Worm (Caenorhabditis elegans) whole organism, early embryonic: ENCODE results near the gene ceh-37.

Experiments
- B0310.2 ChIP-seq: sonication (generic microtip); optimal IDR thresholded peaks from 2 replicates; lab custom pipeline; 2016; ENCODE audit warnings: mild to moderate bottlenecking, missing genetic modification characterization, missing compliant biosample characterization
- F13C5.2 ChIP-seq: sonication (generic microtip); optimal IDR thresholded peaks from 2 replicates; lab custom pipeline; 2017; ENCODE audit warnings: mild to moderate bottlenecking, missing genetic modification characterization, inconsistent platforms, missing compliant biosample characterization
- aly-1 ChIP-seq: sonication (generic microtip); optimal IDR thresholded peaks from 2 replicates; lab custom pipeline; 2016; ENCODE audit warnings: missing genetic modification characterization, missing compliant biosample characterization
- ama-1 ChIP-seq: fragments of 150-350 bp; optimal IDR thresholded peaks from 2 replicates; lab custom pipeline; 2014
- ceh-13 ChIP-seq: fragments of 200-800 bp; sonication (Bioruptor generic); optimal IDR thresholded peaks from 2 replicates; lab custom pipeline; 2018; ENCODE audit warnings: mild to moderate bottlenecking, missing genetic modification characterization, missing compliant biosample characterization
- ceh-36 ChIP-seq: sonication (generic microtip); optimal IDR thresholded peaks from 2 replicates; lab custom pipeline; 2016; ENCODE audit warnings: missing genetic modification characterization, inconsistent platforms, missing compliant biosample characterization
- ets-7 ChIP-seq: sonication (generic microtip); optimal IDR thresholded peaks from 2 replicates; lab custom pipeline; 2016; ENCODE audit warnings: missing genotype, missing genetic modification characterization, missing compliant biosample characterization
- flt-1 ChIP-seq: fragments of 200-800 bp; sonication (Bioruptor generic); IDR thresholded peaks from 2 replicates; pipeline ENCODE4 v1.3.6; 2022; ENCODE audit warnings: missing genetic modification characterization, missing compliant biosample characterization
- hmbx-1 ChIP-seq: sonication (generic microtip); optimal IDR thresholded peaks from 2 replicates; lab custom pipeline; 2016; ENCODE audit warnings: mild to moderate bottlenecking, missing genetic modification characterization, missing compliant biosample characterization
- hmg-4 ChIP-seq: fragments of 200-800 bp; sonication (Bioruptor generic); optimal IDR thresholded peaks from 2 replicates; lab custom pipeline; 2018; ENCODE audit warnings: mild to moderate bottlenecking, missing genetic modification characterization, missing compliant biosample characterization
- hnd-1 ChIP-seq: sonication (generic microtip); optimal IDR thresholded peaks from 2 replicates; lab custom pipeline; 2016; ENCODE audit warnings: missing genetic modification characterization, missing compliant biosample characterization
- pes-1 ChIP-seq: fragments of 200-800 bp; sonication (Bioruptor generic); IDR thresholded peaks from 2 replicates; pipeline ENCODE4 v1.3.6; 2022; ENCODE audit warnings: missing genetic modification reagents, missing genetic modification characterization, missing compliant biosample characterization
- scrt-1 ChIP-seq: fragments of 200-800 bp; sonication (Bioruptor generic); IDR thresholded peaks from 2 replicates; pipeline ENCODE4 v1.3.6; 2022; ENCODE audit warnings: missing genetic modification characterization, missing compliant biosample characterization
- sea-1 ChIP-seq: fragments of 200-800 bp; sonication (Bioruptor generic); conservative IDR thresholded peaks from 2 replicates; pipeline ENCODE4 v1.3.6; 2022; ENCODE audit warnings: missing genetic modification characterization, missing compliant biosample characterization
- tbx-11 ChIP-seq: fragments of 200-800 bp; sonication (Bioruptor generic); IDR thresholded peaks from 2 replicates; pipeline ENCODE4 v1.3.6; 2022; ENCODE audit warnings: missing genetic modification characterization, missing compliant biosample characterization
- tbx-37 ChIP-seq: fragments of 200-800 bp; sonication (Bioruptor generic); conservative IDR thresholded peaks from 2 replicates; pipeline ENCODE4 v1.3.6; 2022; ENCODE audit warnings: missing genetic modification reagents, missing genetic modification characterization, missing compliant biosample characterization
- tra-4 ChIP-seq: sonication (generic microtip); optimal IDR thresholded peaks from 2 replicates; lab custom pipeline; 2017; ENCODE audit warnings: missing genetic modification characterization, missing compliant biosample characterization

ceh-37 gene

DNA sequence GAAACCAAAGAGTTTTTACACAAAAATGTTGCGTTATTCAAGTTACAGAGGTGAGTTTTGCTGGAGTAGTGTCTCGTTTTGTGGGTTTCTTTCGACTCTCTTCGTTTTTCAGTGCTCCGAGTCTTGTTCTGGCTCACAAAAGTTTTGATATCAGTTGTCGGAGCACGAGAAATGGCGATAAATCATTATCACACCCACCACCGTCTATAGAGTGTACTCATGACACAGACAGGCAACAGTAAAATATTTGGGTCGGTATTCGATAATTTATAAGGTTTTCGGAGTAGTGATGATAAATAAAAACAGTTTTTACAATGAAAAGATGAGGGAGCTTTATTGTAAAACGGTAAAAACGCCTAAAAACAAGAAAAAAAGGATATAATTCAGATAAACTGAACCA, at the start of gene ceh-37:
ceh-37 (minus strand) TSS at position 59 of the 400 bp plus-strand sequence.
- no peak for TF ChIP-seq scrt-1 (GFP tag; lab: Robert Waterston, UW)
- TF ChIP-seq hmbx-1 (tag; lab: Kevin White, UChicago), result no peak
- no peak for TF ChIP-seq sea-1 (GFP tag; lab: Robert Waterston, UW)
- TF ChIP-seq hmg-4 (GFP tag; lab: Kevin White, UChicago), result no peak
- TF ChIP-seq ceh-13 (GFP tag; lab: Kevin White, UChicago), result no peak
- TF ChIP-seq tra-4, result no peak
- no peak for TF ChIP-seq flt-1 (GFP tag; lab: Robert Waterston, UW)
- no peak for TF ChIP-seq B0310.2
- no peak for TF ChIP-seq tbx-37 (GFP tag; lab: Robert Waterston, UW)
- TF ChIP-seq F13C5.2 (tag; lab: Kevin White, UChicago), result no peak

DNA sequence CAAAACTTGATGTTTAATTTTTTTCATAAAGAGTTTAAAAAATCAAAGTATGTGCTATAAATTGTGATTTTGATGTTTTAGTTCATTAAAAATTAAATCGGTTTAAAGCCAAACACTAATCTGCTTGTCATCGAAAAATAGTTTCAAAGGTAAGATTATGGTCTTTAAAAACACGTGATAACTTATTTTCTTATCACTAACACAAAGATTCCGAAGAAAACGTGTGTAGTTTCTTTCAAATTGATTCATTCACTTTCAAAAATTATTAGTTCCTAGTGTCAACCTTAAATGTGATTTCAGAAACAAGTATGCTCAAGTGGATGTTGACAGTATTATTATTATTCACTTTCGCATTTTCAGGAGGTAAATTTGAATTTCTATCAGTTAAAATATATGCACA, 48.2 kb upstream of the ceh-37 start, which contains the start of gene E02H4.7:
E02H4.7 (plus strand) TSS at position 301 of the 400 bp plus-strand sequence.
- TF ChIP-seq hnd-1 (no peak), ceh-36 (no peak), F13C5.2 (tag; lab: Kevin White, UChicago) (no peak), ceh-13 (GFP tag; lab: Kevin White, UChicago) (no peak), ama-1 (no peak), aly-1 (tag; lab: Kevin White, UChicago) (no peak), tra-4 (no peak), B0310.2 (no peak)

DNA sequence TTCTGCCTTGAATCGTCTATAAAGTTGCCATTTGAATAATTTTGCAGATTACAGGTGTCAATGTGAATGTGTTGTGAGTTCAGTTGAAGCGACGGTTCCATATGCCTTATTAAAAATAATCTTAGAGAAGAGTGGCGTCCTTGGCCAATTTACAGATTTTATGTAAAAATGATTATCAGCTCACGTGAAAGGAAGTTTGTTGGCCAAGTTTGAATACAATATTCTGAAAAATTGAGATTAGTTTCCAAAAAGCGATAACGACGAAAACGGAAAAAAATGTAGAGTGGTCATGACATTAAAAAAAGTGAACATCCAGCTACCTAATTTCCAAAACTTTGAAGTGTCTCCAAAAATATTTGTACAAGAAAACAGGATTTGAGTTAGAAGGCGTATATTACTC, 47.2 kb upstream of the ceh-37 start, which contains the start of gene E02H4.5:
E02H4.5 (minus strand) TSS at position 101 of the 400 bp plus-strand sequence.
- no peak for TF ChIP-seq aly-1 (tag; lab: Kevin White, UChicago)
- no peak for TF ChIP-seq hmg-4 (GFP tag; lab: Kevin White, UChicago)
- TF ChIP-seq F13C5.2 (tag; lab: Kevin White, UChicago), result no peak
- TF ChIP-seq tbx-37 (GFP tag; lab: Robert Waterston, UW), result no peak
- TF ChIP-seq ceh-36, result no peak
- TF ChIP-seq flt-1 (GFP tag; lab: Robert Waterston, UW), result no peak
- TF ChIP-seq ets-7 (tag; lab: Kevin White, UChicago), result no peak
- TF ChIP-seq tra-4, result no peak
- no peak for TF ChIP-seq pes-1 (GFP tag; lab: Robert Waterston, UW)
- no peak for TF ChIP-seq sea-1 (GFP tag; lab: Robert Waterston, UW)
- no peak for TF ChIP-seq tbx-11 (GFP tag; lab: Robert Waterston, UW)
- TF ChIP-seq scrt-1 (GFP tag; lab: Robert Waterston, UW), result no peak
- no peak for TF ChIP-seq B0310.2
- TF ChIP-seq hnd-1, result no peak
- TF ChIP-seq ceh-13 (GFP tag; lab: Kevin White, UChicago), result no peak
- no peak for TF ChIP-seq hmbx-1 (tag; lab: Kevin White, UChicago)
- no peak for TF ChIP-seq ama-1

DNA sequence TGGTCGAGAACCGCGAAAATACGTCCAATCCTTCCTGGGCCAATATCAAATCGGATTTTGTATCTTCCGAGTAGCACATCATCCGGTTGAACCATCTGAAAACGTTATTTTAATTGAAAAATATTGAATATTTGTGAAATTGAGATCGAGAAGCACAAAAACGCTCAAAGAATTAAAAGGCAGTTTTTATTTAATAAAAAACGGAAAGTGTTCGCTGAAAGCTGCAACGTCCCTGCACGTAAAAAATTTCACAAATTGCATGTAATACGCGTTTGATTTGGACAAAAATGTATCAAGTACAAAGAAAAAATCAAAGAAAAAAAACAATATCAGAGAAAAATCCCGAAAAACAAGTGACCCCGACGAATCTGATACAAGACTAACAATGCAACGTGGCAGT, 44.2 kb upstream of the ceh-37 start, which contains the start of gene E02H4.6:
E02H4.6 (minus strand) TSS at position 101 of the 400 bp plus-strand sequence.
- no peak for TF ChIP-seq aly-1 (tag; lab: Kevin White, UChicago)
- no peak for TF ChIP-seq tbx-37 (GFP tag; lab: Robert Waterston, UW)
- no peak for TF ChIP-seq B0310.2
- no peak for TF ChIP-seq flt-1 (GFP tag; lab: Robert Waterston, UW)
- TF ChIP-seq ceh-13 (GFP tag; lab: Kevin White, UChicago), result no peak
- TF ChIP-seq tbx-11 (GFP tag; lab: Robert Waterston, UW), result no peak
- TF ChIP-seq sea-1 (GFP tag; lab: Robert Waterston, UW), result no peak
- TF ChIP-seq hmbx-1 (tag; lab: Kevin White, UChicago), result no peak
- TF ChIP-seq ets-7 (tag; lab: Kevin White, UChicago), result no peak
- no peak for TF ChIP-seq hnd-1
- TF ChIP-seq hmg-4 (GFP tag; lab: Kevin White, UChicago), result no peak
- TF ChIP-seq scrt-1 (GFP tag; lab: Robert Waterston, UW), result no peak
- no peak for TF ChIP-seq F13C5.2 (tag; lab: Kevin White, UChicago)
- TF ChIP-seq pes-1 (GFP tag; lab: Robert Waterston, UW), result no peak
- TF ChIP-seq tra-4, result no peak
- TF ChIP-seq ceh-36, result no peak
- no peak for TF ChIP-seq ama-1

DNA sequence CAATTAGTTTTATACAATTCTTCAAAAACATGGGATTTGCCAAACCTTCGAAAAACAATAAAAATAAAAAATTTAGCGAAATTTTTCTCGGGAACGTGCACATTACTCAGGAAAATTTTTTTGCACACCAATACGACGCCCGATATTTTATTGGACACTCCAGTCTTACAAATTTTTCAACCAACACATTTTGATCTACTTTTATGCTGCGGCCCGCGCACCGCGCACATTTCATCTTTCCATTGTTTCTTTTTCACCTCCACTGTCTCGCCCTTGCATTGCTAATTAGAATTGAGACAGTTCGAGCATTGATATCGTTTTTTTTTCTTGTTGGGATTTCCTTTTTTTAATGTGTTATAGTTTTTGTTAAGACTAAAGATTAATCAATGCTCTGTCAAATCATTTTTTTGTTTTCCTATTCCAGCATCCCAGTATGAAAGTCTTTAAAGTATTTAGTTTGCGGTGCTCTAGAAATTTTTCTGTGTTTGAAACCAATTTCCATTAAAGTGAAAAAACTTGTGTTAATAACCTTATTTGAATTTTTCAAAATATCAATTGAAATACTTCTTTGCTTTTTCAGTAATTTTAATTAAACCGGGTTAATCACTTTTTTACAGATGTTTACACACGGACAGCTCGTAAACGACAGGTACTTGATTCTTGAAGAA, 39.8 kb upstream of the ceh-37 start, which contains the start of gene K04C1.5:
K04C1.5 (plus strand) TSS at position 618 of the 668 bp plus-strand sequence.
- TF ChIP-seq F13C5.2 (tag; lab: Kevin White, UChicago) (no peak), ets-7 (tag; lab: Kevin White, UChicago) (no peak), hnd-1 (no peak), ceh-36 (no peak), pes-1 (GFP tag; lab: Robert Waterston, UW) (no peak), tbx-11 (GFP tag; lab: Robert Waterston, UW) (no peak), scrt-1 (GFP tag; lab: Robert Waterston, UW) (no peak), flt-1 (GFP tag; lab: Robert Waterston, UW) (no peak), hmbx-1 (tag; lab: Kevin White, UChicago) (no peak), tra-4 (no peak), ama-1 (no peak), sea-1 (GFP tag; lab: Robert Waterston, UW) (no peak), aly-1 (tag; lab: Kevin White, UChicago) (no peak), ceh-13 (GFP tag; lab: Kevin White, UChicago) (no peak), B0310.2 (no peak), tbx-37 (GFP tag; lab: Robert Waterston, UW) (no peak), hmg-4 (GFP tag; lab: Kevin White, UChicago) (no peak)

DNA sequence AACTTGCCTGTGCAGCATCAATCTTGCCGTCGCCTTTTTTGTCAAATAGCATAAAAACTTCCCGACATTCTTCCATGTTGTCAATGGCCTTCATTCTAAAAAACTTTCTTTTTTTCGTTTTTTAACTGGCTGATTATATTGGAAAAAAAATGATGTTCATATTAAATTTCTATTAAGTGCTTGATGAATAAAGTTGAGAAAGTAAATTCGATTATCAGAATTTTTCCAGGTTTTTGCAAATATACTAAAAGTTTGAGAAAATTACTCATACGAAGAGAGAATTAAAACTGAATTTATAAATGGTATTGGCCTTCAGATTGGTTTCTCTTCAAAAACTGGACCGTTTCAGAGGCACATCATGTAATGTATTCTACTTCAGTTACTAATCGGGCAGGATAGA, 38.7 kb upstream of the ceh-37 start, which contains the start of gene mlc-6:
mlc-6 (minus strand) TSS at position 101 of the 400 bp plus-strand sequence.
- no peak for TF ChIP-seq pes-1 (GFP tag; lab: Robert Waterston, UW)
- TF ChIP-seq F13C5.2 (tag; lab: Kevin White, UChicago), result no peak
- TF ChIP-seq ets-7 (tag; lab: Kevin White, UChicago), result no peak
- no peak for TF ChIP-seq B0310.2
- no peak for TF ChIP-seq tra-4
- TF ChIP-seq aly-1 (tag; lab: Kevin White, UChicago), result no peak
- no peak for TF ChIP-seq ceh-13 (GFP tag; lab: Kevin White, UChicago)
- no peak for TF ChIP-seq hmg-4 (GFP tag; lab: Kevin White, UChicago)
- no peak for TF ChIP-seq flt-1 (GFP tag; lab: Robert Waterston, UW)
- TF ChIP-seq scrt-1 (GFP tag; lab: Robert Waterston, UW), result no peak
- TF ChIP-seq hnd-1, result no peak
- TF ChIP-seq ama-1, result no peak
- no peak for TF ChIP-seq sea-1 (GFP tag; lab: Robert Waterston, UW)
- no peak for TF ChIP-seq tbx-11 (GFP tag; lab: Robert Waterston, UW)
- TF ChIP-seq ceh-36, result no peak
- TF ChIP-seq hmbx-1 (tag; lab: Kevin White, UChicago), result no peak
- no peak for TF ChIP-seq tbx-37 (GFP tag; lab: Robert Waterston, UW)
